Fruit fly (Drosophila melanogaster) whole organism, larva: ENCODE measurements around the gene CG14857.
A peak's percentile ranks its signal among the peaks of the same experiment; 100 is the strongest.

Experiments used
- noc ChIP-seq: fragments of 200-800 bp; sonication (Bioruptor generic); optimal IDR thresholded peaks from 3 replicates; lab custom pipeline; 2019; ENCODE audit warnings: missing biosample characterization, mild to moderate bottlenecking, missing genetic modification characterization, moderate library complexity

The CG14857 gene

dm6 chr3R:14801407-14801806 is at the start of gene CG14857:
CG14857 (plus strand) TSS chr3R:14801773.
- peak; percentile 23 for TF ChIP-seq noc (tag; lab: Kevin White, UChicago)

- no peak for TF ChIP-seq noc (tag; lab: Kevin White, UChicago)
These were observed 47.2 kb upstream of the CG14857 start, which contains the start of gene CG7362 for dm6 chr3R:14754360-14754759. CG7362 (minus strand) TSS chr3R:14754460.

dm6 chr3R:14754806-14755488 is 46.6 kb upstream of the CG14857 start:
- no peak for TF ChIP-seq noc (tag; lab: Kevin White, UChicago)

- TF ChIP-seq noc (tag; lab: Kevin White, UChicago): no peak
These were observed 45.5 kb upstream of the CG14857 start for dm6 chr3R:14756040-14756439.

- TF ChIP-seq noc (tag; lab: Kevin White, UChicago): no peak
These were observed 43.2 kb upstream of the CG14857 start for dm6 chr3R:14758331-14758730.

- TF ChIP-seq noc (tag; lab: Kevin White, UChicago): no peak
These were observed 40.5 kb upstream of the CG14857 start for dm6 chr3R:14761060-14761459.

dm6 chr3R:14763487-14763886 is 38.1 kb upstream of the CG14857 start:
- TF ChIP-seq noc (tag; lab: Kevin White, UChicago): no peak

dm6 chr3R:14764131-14764530 is 37.4 kb upstream of the CG14857 start:
- TF ChIP-seq noc (tag; lab: Kevin White, UChicago): no peak

- TF ChIP-seq noc (tag; lab: Kevin White, UChicago): no peak
These were observed 36.1 kb upstream of the CG14857 start for dm6 chr3R:14765364-14765993.

dm6 chr3R:14766439-14767025 is 35.0 kb upstream of the CG14857 start:
- no peak for TF ChIP-seq noc (tag; lab: Kevin White, UChicago)

dm6 chr3R:14775395-14775794 is 26.2 kb upstream of the CG14857 start:
- no peak for TF ChIP-seq noc (tag; lab: Kevin White, UChicago)

dm6 chr3R:14779733-14780278 is 21.8 kb upstream of the CG14857 start:
- no peak for TF ChIP-seq noc (tag; lab: Kevin White, UChicago)

- peak; percentile 38 for TF ChIP-seq noc (tag; lab: Kevin White, UChicago)
These were observed 20.8 kb upstream of the CG14857 start for dm6 chr3R:14780747-14781146.

dm6 chr3R:14785335-14785734 is 16.2 kb upstream of the CG14857 start:
- TF ChIP-seq noc (tag; lab: Kevin White, UChicago): no peak

- TF ChIP-seq noc (tag; lab: Kevin White, UChicago): no peak
These were observed 14.9 kb upstream of the CG14857 start for dm6 chr3R:14786669-14787068.

- TF ChIP-seq noc (tag; lab: Kevin White, UChicago): peak; percentile 3
These were observed 5.3 kb upstream of the CG14857 start, which contains the start of gene CG14855 for dm6 chr3R:14796294-14796693. CG14855 (plus strand) TSS chr3R:14796305.
